Fruit fly (Drosophila melanogaster): ENCODE results near the gene CG6763.
A peak's percentile ranks its signal among the peaks of the same experiment; 100 is the strongest.

Gene CG6763

dm6 chr3R:23280806-23281257 is 3.0 kb upstream of the CG6763 start, which contains the start of the genes orb and Cdc16 (continued):
- peak; percentile 92 for TF ChIP-seq Hr3 (GFP tag; optimal IDR thresholded peaks at IDR 0.05)
- no peak for TF ChIP-seq Hr39 (optimal IDR thresholded peaks at IDR 0.05)
- TF ChIP-seq tx (GFP tag; optimal IDR thresholded peaks at IDR 0.05): peak; percentile 65
- peak; percentile 94 for TF ChIP-seq CG2712 (tag; optimal IDR thresholded peaks at IDR 0.05)
- TF ChIP-seq CG34224 (GFP tag; IDR thresholded peaks at IDR 0.05; ENCODE audit: partially characterized antibody): no peak
- peak; percentile 77 for TF ChIP-seq CG31224 (GFP tag; IDR thresholded peaks at IDR 0.05)
- peak; percentile 80 for TF ChIP-seq run (tag; optimal IDR thresholded peaks at IDR 0.05)
- peak; percentile 91 for TF ChIP-seq lmd (GFP tag; IDR thresholded peaks at IDR 0.05)
- TF ChIP-seq CG5953 (GFP tag; IDR thresholded peaks at IDR 0.05): peak; percentile 72
- peak; percentile 79 for TF ChIP-seq CG15696 (tag; optimal IDR thresholded peaks at IDR 0.05)
- TF ChIP-seq CG17829 (tag; optimal IDR thresholded peaks at IDR 0.05): peak; percentile 92
- TF ChIP-seq CG18262 (tag; optimal IDR thresholded peaks at IDR 0.05): peak; percentile 91
- peak; percentile 74; the same call in 1 of the 2 replicates for TF ChIP-seq dati (GFP tag; IDR thresholded peaks at IDR 0.05)
- peak; percentile 83 for TF ChIP-seq al (GFP tag; IDR thresholded peaks at IDR 0.05)
- peak; percentile 58 for TF ChIP-seq CG9609 (GFP tag; optimal IDR thresholded peaks at IDR 0.05)
- TF ChIP-seq rib (GFP tag; IDR thresholded peaks at IDR 0.05): peak; percentile 88
- peak; percentile 91 for TF ChIP-seq CG12942 (GFP tag; optimal IDR thresholded peaks at IDR 0.05)
- no peak for TF ChIP-seq Dll (GFP tag; IDR thresholded peaks at IDR 0.05; ENCODE audit: partially characterized antibody)
- TF ChIP-seq fd96Cb (tag; optimal IDR thresholded peaks at IDR 0.05): peak; percentile 91
- no peak for TF ChIP-seq knrl (GFP tag; IDR thresholded peaks at IDR 0.05; ENCODE audit: partially characterized antibody)
- peak; percentile 29; the same call in 1 of the 2 replicates for TF ChIP-seq dan (GFP tag; IDR thresholded peaks at IDR 0.05)
- TF ChIP-seq amos (GFP tag; IDR thresholded peaks at IDR 0.05; ENCODE audit: partially characterized antibody): no peak
- TF ChIP-seq B-H1 (GFP tag; IDR thresholded peaks at IDR 0.05): peak; percentile 88
- TF ChIP-seq slou (GFP tag; optimal IDR thresholded peaks at IDR 0.05): peak; percentile 83
- peak; percentile 99 for TF ChIP-seq CG5180 (GFP tag; optimal IDR thresholded peaks at IDR 0.05)
- peak; percentile 48 for TF ChIP-seq CG12744 (GFP tag; optimal IDR thresholded peaks at IDR 0.05)
- peak; percentile 68 for TF ChIP-seq CG30431 (GFP tag; optimal IDR thresholded peaks at IDR 0.05)
- TF ChIP-seq Xbp1 (GFP tag; optimal IDR thresholded peaks at IDR 0.05): peak; percentile 95
- peak; percentile 93 for TF ChIP-seq ci (GFP tag; IDR thresholded peaks at IDR 0.05)
- TF ChIP-seq ttk (GFP tag; IDR thresholded peaks at IDR 0.05): peak; percentile 92
- TF ChIP-seq luna (GFP tag; optimal IDR thresholded peaks at IDR 0.05): peak; percentile 12
- peak; percentile 90 for TF ChIP-seq CG3281 (GFP tag; optimal IDR thresholded peaks at IDR 0.05)
- peak; percentile 75 for TF ChIP-seq Hsf (GFP tag; optimal IDR thresholded peaks at IDR 0.05)
- peak; percentile 86 for TF ChIP-seq psq (GFP tag; optimal IDR thresholded peaks at IDR 0.05)
- peak; percentile 51 for TF ChIP-seq CG3065 (GFP tag; optimal IDR thresholded peaks at IDR 0.05)

- TF ChIP-seq CG17359 (tag; optimal IDR thresholded peaks at IDR 0.05): no peak
- TF ChIP-seq CG12071 (GFP tag; optimal IDR thresholded peaks at IDR 0.05): peak; percentile 74
- TF ChIP-seq CG9727 (GFP tag; optimal IDR thresholded peaks at IDR 0.05): no peak
- peak; percentile 26 for TF ChIP-seq fd3F (GFP tag; optimal IDR thresholded peaks at IDR 0.05)
- no peak for TF ChIP-seq CG8478 (optimal IDR thresholded peaks at IDR 0.05)
- TF ChIP-seq dm (GFP tag; optimal IDR thresholded peaks at IDR 0.05): no peak
- no peak for TF ChIP-seq Ssrp (tag; optimal IDR thresholded peaks at IDR 0.05)
- TF ChIP-seq hkb (optimal IDR thresholded peaks at IDR 0.05): no peak
- no peak for TF ChIP-seq hkb (GFP tag; IDR thresholded peaks at IDR 0.05)
- TF ChIP-seq Hmr (GFP tag; optimal IDR thresholded peaks at IDR 0.05): peak; percentile 50
- TF ChIP-seq GATAe (GFP tag; conservative IDR thresholded peaks at IDR 0.05): no peak
- TF ChIP-seq CG9609 (GFP tag; optimal IDR thresholded peaks at IDR 0.05): no peak
- TF ChIP-seq gfzf (GFP tag; optimal IDR thresholded peaks at IDR 0.05): no peak
- no peak for TF ChIP-seq CG10565 (GFP tag; optimal IDR thresholded peaks at IDR 0.05)
- TF ChIP-seq H15 (GFP tag; IDR thresholded peaks at IDR 0.05): no peak
- TF ChIP-seq CG6272 (GFP tag; IDR thresholded peaks at IDR 0.05): no peak
- no peak for TF ChIP-seq CG3838 (GFP tag; optimal IDR thresholded peaks at IDR 0.05)
- no peak for TF ChIP-seq CG16815 (GFP tag; optimal IDR thresholded peaks at IDR 0.05)
- TF ChIP-seq BtbVII (GFP tag; optimal IDR thresholded peaks at IDR 0.05): peak; percentile 75
- peak; percentile 49 for TF ChIP-seq CG6813 (GFP tag; optimal IDR thresholded peaks at IDR 0.05)
Observed at dm6 chr3R:23284256-23284655, 454 bp downstream of the CG6763 start.

Data from whole organism, embryonic.